Fruit fly (Drosophila melanogaster): ENCODE measurements around the gene Prtl99C.
A peak's percentile ranks its signal among the peaks of the same experiment; 100 is the strongest.

The Prtl99C gene

DNA sequence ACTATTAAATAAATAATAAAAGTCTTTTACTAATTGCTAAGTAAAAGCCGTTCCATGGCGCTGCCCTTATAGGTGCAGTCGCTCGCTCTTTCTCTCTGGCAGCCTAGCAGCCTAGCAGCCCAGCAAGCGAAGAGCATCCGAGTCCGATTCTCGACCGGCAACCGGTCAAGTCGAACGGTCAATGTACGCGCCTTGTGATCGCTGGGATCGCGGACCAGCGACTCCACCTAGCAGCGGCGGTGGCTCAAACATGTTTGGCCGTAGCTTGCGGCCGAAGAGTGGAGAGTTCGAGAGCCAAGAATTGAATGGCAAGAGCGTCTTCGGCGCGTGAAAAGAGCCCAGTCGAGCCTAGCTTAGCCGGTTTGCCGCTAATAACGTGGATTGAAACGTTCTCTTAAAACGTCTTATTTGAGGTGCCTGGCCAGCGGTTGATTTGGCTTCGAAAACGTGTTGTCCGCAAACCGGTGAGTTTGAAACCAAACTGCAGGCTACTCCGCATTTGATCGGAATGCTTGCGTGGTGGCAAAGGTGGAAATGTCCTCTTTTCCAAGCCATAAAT is 6.4 kb upstream of the Prtl99C start:
- no peak for TF ChIP-seq noc (tag; optimal IDR thresholded peaks at IDR 0.05)

DNA sequence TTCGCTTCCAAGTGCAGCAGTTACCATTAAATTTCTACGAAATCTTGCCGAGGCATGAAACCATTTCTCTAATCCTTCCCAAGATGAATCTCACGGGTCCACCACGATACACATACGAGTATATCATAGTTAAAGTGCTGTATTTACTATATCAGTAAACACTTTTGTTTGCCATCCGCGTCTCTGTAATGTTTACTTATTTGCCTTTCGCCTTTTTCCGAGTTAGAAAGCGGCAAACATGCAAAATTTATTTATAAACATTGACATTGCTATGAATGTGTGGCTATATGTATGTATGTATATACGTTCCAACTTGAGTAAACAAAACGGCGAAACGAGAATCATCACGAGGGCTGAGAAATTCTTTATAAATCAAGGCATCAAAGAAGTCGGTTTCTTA is 4.8 kb upstream of the Prtl99C start:
- TF ChIP-seq noc (tag; optimal IDR thresholded peaks at IDR 0.05), result peak; percentile 61

DNA sequence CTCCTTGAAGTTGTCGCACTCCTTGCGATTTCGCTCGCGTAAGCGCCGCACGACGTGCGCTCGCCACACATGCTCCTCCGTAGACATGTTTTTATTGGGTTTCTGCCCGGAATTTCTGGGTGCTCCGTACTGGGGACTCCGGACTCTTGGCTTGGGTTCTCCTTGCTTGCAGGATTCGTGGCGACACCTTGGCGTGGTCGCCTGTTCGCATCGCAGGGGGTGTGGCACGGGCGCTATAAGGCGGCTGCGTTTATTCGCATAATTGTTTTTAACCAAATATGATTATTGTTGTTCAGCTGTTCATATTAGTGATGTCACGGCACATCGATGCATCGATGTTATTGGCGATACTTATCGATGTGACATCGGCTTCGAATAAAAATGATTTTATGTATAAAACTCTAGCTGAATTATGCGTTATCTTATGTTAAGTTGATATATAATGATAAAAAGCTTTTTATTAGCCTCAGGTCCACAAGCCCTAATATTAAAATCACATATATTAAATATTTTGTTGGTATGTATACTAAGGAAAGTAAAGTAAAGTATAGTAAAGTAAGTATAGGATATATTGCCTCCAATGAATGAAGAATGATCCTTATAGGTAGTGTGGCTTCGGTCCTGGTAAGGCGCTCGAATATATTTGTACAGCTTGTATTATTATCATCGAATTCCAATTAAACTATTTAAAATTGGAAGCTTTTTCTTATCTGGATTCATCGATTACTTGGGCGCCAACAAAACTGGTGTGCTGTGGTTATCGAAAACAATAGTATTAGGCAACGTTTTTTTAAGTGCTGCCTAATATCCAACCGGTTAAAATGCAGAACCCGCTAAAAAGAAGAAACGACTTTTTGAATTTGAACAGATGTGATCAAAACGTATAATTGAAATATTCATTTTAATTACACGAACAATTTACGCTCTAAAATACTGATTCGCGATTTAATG is 716 bp upstream of the Prtl99C start, which contains the start of gene Atg16:
Gene Atg16, minus strand, starts transcription at position 343 of the 951 bp plus-strand sequence.
- no peak for TF ChIP-seq noc (tag; optimal IDR thresholded peaks at IDR 0.05)

DNA sequence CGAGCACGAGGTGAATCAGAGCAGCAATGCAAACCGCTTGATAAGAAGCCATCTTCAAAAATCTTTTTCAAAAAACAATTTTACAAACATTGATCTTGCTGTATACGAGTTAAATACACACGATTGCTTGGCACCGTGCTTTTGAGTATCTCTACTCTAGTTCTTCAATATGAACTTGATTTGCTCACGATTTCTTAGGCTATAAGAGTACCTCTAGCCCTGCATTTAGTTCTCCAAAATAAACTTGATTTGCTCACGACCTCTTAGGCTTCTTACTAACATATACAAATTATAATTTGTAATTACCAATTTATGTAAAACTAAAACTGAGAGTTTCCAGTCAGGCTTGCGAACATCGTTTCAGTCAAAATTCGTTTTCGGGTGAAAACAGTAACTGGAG is 438 bp downstream of the Prtl99C start, which contains the start of gene CG42592:
Gene CG42592, minus strand, starts transcription at position 101 of the 400 bp plus-strand sequence.
- no peak for TF ChIP-seq noc (tag; optimal IDR thresholded peaks at IDR 0.05)

DNA sequence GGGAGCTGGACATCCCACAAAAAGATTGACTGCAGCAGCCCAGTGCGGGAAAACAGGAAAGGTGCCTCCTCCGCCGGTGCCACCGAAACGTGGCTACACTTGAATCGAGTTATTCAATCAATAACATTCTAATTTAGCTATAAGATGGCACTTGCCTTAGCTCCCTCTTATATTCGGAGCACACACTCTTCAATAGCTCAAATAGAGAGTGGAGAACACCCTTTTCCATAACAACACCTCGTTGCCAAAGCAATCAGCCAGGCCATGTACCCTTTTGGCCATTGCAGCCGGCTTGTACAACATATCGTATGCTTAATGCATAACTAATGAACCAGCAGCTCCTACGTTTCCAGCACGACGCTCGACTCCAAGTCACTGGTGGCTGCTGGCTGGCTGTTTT is 2.0 kb downstream of the Prtl99C start:
- TF ChIP-seq noc (tag; optimal IDR thresholded peaks at IDR 0.05), result no peak

DNA sequence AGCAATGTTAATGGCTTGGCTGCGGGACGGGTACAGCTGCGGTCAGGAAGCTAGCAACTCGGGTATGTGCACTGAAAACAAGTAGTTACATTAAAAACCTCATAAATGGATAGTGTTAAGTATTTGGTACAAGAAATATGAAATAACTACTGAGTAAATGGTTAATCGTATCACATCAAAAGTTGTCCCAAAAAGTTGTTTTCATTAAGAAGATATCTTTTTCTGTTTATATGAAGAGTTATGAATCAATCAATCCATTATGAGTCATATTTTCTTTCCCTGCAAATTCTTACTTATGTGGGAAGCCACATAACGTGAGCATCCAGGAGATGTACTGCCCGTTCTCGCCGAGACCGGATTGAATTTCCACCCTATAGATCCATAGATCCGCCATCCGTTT is 3.0 kb downstream of the Prtl99C start:
- TF ChIP-seq noc (tag; optimal IDR thresholded peaks at IDR 0.05), result no peak

DNA sequence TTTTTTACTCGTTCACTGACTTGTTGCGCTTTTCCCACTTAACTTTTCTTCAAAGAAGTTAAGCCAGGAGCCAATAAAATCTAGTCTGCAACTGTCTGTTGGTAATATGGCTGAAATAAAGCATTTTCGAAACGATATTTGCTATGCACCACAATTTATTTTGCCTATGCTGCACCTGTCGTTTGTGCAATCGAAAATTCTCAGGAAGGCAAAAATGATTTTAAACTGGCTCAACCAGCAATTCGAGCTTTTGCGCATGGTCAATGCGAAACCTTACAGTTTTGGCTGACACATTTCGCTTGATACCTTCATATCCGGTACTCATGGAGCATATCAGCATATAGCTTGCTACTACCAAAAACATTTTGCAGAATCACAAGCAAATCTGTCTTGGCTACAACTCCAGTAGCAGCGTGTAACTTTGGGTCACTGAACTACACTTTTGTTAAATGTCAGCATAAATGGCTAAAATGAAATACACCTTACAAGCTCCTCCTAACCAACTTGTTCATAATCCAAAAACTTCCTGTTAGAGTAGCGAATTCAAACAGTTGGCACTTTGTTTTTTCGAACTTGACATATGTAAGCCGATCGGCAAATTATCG is 4.1 kb downstream of the Prtl99C start:
- TF ChIP-seq noc (tag; optimal IDR thresholded peaks at IDR 0.05), result no peak

DNA sequence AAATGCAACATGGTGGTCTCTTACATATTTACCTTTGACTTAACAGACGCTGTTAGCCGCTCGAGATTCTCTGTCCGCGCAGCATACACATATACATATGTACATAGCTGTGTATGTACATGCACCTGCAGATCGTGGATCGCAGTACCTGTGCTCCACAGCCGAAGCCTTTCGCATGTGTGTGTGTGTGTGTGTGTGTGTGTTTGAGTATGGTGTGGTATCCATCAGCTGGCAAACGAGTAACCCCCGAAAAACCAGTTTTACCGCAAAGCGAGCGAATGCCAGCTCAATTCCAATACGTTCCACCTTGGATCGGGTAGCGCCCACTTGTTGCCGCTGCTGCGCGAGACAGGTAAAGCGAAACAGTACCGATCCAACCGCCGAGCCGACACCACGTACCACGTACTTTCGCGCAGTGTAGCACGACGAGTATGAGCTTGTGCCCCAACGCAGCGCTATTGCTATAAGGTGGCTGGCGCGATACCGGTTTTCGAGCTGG is 5.6 kb downstream of the Prtl99C start, which contains the start of gene Cad99C:
Gene Cad99C, plus strand, starts transcription at position 365 of the 499 bp plus-strand sequence.
- TF ChIP-seq noc (tag; optimal IDR thresholded peaks at IDR 0.05), result no peak

DNA sequence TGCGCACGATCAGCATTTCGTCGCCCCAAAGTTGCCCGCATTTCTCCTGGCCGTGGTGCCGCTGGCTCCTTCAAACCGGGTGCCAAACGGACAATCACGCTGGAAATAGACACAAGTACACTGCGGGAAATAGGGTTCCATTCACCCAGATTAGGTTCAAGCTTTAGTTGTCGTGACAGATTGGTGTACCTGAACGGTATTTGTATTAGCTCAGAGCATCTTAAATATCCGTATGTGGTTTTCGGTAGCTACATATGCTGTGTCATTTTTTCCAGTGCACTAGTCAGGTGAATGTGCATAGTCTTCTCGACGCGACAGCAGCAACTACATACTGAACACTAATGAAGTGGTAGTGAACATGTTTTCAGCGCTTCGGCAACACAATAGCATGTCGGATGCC is 11.4 kb downstream of the Prtl99C start:
- no peak for TF ChIP-seq noc (tag; optimal IDR thresholded peaks at IDR 0.05)

DNA sequence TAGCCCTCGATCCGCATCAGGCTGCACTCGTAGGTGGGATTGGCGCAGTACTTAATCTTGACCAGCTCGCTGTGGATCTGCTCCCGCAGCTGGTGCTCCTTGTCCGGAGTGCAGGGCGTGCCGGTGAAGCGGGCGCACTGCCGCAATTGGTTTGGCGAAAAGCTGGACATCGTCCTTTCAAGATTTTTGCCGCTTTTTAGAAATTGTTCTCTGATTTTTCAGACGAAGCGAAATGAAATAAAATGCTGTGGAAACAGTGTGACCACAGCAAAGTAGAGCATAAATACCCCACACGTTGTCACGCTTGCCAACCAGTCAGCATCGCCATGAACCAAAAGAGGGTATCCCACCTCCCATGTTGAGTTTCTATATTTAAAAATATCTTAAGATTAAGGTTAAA is 21.5 kb downstream of the Prtl99C start, which contains the start of gene dgt1:
Gene dgt1, minus strand, starts transcription at position 264 of the 400 bp plus-strand sequence.
- no peak for TF ChIP-seq noc (tag; optimal IDR thresholded peaks at IDR 0.05)

DNA sequence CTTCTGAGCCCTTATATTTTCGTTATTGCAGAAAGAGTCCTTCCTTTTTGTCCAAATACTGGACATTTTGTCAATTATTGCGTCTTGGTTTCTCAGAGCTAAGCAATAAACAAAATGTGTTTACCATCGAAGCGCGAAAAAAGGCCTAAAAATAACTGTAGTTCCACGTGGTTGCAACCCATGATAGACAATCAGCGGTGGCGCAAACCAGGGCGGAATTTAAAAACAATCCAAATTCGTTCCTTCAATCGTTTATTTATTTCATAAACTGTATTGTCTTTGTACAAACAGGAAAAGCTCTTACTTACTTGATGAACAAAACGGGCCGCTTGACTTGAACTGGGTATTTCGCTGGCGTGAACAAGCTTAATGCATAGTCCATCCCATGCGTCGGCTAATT is 23.1 kb downstream of the Prtl99C start, which contains the start of gene CG7824:
Gene CG7824, minus strand, starts transcription at position 131 of the 400 bp plus-strand sequence.
- TF ChIP-seq noc (tag; optimal IDR thresholded peaks at IDR 0.05), result no peak

DNA sequence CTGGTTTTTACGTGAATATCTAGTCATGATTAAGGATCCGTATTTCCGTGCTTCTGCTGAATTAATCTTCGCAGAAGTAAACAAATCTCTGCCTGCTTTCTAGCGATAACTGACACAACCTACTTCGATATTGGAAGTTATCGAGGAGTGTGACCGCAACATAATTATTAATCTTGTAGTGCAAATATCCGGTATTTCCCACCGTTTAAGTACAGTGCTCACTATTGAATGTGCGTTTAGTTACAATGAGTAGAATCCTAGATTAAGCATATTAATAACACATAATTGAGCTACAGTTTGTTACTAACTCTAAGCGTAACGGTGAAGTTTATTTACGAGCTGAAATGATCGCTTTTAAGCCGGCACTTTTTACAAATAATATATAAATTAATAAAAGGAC is 24.0 kb downstream of the Prtl99C start:
- TF ChIP-seq noc (tag; optimal IDR thresholded peaks at IDR 0.05), result peak; percentile 1

DNA sequence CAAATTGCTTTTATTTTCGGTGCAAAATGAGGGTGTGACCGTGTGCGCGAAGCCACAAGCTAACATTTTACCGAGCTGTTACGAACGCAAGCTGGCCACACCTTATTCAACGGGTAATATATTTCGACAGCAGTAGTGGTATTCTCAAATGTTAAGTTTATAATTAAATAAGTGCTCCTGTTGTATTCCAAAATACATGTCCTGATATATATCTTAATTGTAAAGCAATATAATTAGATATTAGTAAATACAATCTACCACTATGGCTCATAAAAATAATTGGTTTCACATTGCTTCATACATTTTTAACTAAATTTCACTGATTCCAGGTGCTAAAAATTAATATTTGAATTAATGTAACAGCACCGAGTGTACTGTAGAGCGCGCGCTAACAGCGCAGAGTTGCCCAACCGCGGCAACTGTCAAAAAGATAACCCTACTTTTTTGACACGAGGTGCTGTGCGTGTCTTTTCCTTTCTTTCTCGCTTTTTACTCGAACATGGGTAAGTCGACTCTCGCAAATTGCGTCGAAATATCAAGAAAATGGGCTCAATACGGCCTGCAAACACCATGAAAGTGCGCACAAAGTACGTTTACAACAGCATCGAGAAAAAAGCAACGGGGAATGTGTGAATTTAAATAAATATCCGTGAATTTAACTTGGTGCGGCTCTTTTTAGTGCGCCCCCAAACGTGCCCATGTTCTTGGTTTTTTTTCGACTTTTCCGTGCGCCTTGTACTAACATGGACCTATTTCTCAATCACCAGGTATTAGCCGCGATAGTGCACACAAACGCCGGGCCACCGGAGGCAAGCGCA is 25.9 kb downstream of the Prtl99C start, which contains the start of the genes CG15514 and RpS8:
Gene CG15514, minus strand, starts transcription at position 63 of the 818 bp plus-strand sequence.
Gene RpS8, plus strand, starts transcription at position 151 of the 818 bp plus-strand sequence.
- peak; percentile 68 for TF ChIP-seq noc (tag; optimal IDR thresholded peaks at IDR 0.05)

DNA sequence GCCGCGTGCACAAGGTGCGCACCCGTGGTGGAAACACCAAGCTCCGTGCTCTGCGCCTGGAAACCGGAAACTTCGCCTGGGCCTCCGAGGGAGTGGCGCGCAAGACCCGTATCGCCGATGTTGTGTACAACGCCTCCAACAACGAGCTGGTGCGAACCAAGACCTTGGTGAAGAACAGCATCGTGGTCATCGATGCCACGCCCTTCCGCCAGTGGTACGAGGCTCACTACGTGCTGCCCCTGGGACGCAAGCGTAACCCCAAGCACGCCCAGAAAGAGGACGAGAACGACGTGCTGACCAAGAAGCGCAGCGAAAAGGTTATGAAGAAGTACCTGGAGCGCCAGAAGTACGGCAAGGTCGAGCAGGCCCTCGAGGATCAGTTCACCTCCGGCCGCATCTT is 27.0 kb downstream of the Prtl99C start:
- TF ChIP-seq noc (tag; optimal IDR thresholded peaks at IDR 0.05), result no peak

DNA sequence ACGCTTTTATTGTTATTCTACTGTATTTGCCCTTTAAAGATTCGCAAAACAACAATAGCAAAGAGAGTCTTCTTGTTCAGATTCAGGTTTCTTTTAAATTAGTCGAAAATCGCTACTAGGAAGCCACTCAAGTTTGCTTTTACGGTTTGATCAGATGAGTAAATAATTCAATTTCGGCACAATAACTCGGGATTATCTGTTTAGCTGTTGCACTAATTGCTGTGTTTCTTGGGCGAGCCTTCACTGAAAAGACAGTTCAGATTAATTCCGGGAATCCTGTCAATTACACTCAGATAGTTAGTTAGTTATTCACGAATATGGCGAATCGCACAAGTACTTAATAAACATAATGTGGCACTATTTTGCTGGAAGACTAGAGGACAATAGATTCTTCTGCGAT is 31.0 kb downstream of the Prtl99C start:
- peak; percentile 35 for TF ChIP-seq noc (tag; optimal IDR thresholded peaks at IDR 0.05)
